Worm (Caenorhabditis elegans) whole organism, L2 larva: ENCODE results near the gene F55G11.10.

Experiments used
- C34F6.9 ChIP-seq: fragments of 150-350 bp; optimal IDR thresholded peaks from 2 replicates; lab custom pipeline; 2014; ENCODE audit warnings: missing biosample characterization, missing genetic modification characterization
- R02D3.7 ChIP-seq: fragments of 150-350 bp; optimal IDR thresholded peaks from 2 replicates; lab custom pipeline; 2014; ENCODE audit warnings: missing biosample characterization, missing genetic modification characterization
- Y55F3AM.14 ChIP-seq: fragments of 200-800 bp; sonication (Bioruptor generic); optimal IDR thresholded peaks from 2 replicates; lab custom pipeline; 2018; ENCODE audit warnings: mild to moderate bottlenecking, missing genetic modification characterization, missing compliant biosample characterization
- ZK546.5 ChIP-seq: sonication (generic microtip); optimal IDR thresholded peaks from 2 replicates; lab custom pipeline; 2017; ENCODE audit warnings: missing biosample characterization, missing genetic modification characterization
- aly-2 ChIP-seq: fragments of 150-350 bp; optimal IDR thresholded peaks from 2 replicates; lab custom pipeline; 2014; ENCODE audit warnings: missing biosample characterization, missing genetic modification characterization
- ama-1 ChIP-seq: fragments of 150-350 bp; optimal IDR thresholded peaks from 2 replicates; lab custom pipeline; 2018; ENCODE audit warnings: inconsistent platforms
- ceh-16 ChIP-seq: fragments of 150-350 bp; optimal IDR thresholded peaks from 2 replicates; lab custom pipeline; 2014; ENCODE audit warnings: missing biosample characterization, missing genetic modification characterization
- crh-2 ChIP-seq: sonication (generic microtip); optimal IDR thresholded peaks from 2 replicates; lab custom pipeline; 2017; ENCODE audit warnings: missing biosample characterization, missing genetic modification characterization
- dmd-4 ChIP-seq: sonication (generic microtip); optimal IDR thresholded peaks from 2 replicates; lab custom pipeline; 2017; ENCODE audit warnings: missing biosample characterization, missing genetic modification characterization
- egl-27 ChIP-seq: sonication (generic microtip); optimal IDR thresholded peaks from 3 replicates; lab custom pipeline; 2017; ENCODE audit warnings: missing biosample characterization, missing genetic modification reagents, missing genetic modification characterization
- elt-1 ChIP-seq: fragments of 150-350 bp; optimal IDR thresholded peaks from 2 replicates; lab custom pipeline; 2014; ENCODE audit warnings: missing biosample characterization, missing genetic modification characterization
- elt-3 ChIP-seq: sonication (generic microtip); optimal IDR thresholded peaks from 2 replicates; lab custom pipeline; 2017; ENCODE audit warnings: missing biosample characterization, missing genetic modification characterization
- fos-1 ChIP-seq: fragments of 150-350 bp; optimal IDR thresholded peaks from 2 replicates; lab custom pipeline; 2014; ENCODE audit warnings: missing biosample characterization, missing genetic modification characterization
- lin-13 ChIP-seq: fragments of 150-350 bp; optimal IDR thresholded peaks from 2 replicates; lab custom pipeline; 2014; ENCODE audit warnings: missing biosample characterization, missing genetic modification reagents, missing genetic modification characterization
- lin-39 ChIP-seq: fragments of 150-350 bp; optimal IDR thresholded peaks from 2 replicates; lab custom pipeline; 2014; ENCODE audit warnings: missing biosample characterization, missing genetic modification reagents, missing genetic modification characterization
- lsy-2 ChIP-seq, 2 experiments: fragments of 150-350 bp in 1 of 2; sonication (generic microtip) in 1 of 2; optimal IDR thresholded peaks; 2 replicates each; lab custom pipeline; 2014 to 2017; ENCODE audit warnings: missing biosample characterization in 2 of 2, missing genetic modification characterization in 2 of 2
- mab-5 ChIP-seq: fragments of 150-350 bp; optimal IDR thresholded peaks from 2 replicates; lab custom pipeline; 2014; ENCODE audit warnings: missing biosample characterization, missing genetic modification characterization
- mdl-1 ChIP-seq, 2 experiments: fragments of 150-350 bp in 1 of 2; sonication (generic microtip) in 1 of 2; optimal IDR thresholded peaks; 2 replicates each; lab custom pipeline; 2017; ENCODE audit warnings: missing biosample characterization in 2 of 2, missing genetic modification characterization in 2 of 2
- nhr-11 ChIP-seq: fragments of 150-350 bp; optimal IDR thresholded peaks from 2 replicates; lab custom pipeline; 2014; ENCODE audit warnings: missing biosample characterization, missing genetic modification characterization
- nhr-129 ChIP-seq: fragments of 150-350 bp; optimal IDR thresholded peaks from 2 replicates; lab custom pipeline; 2014; ENCODE audit warnings: missing biosample characterization, missing genetic modification characterization
- nhr-21 ChIP-seq: fragments of 150-350 bp; optimal IDR thresholded peaks from 2 replicates; lab custom pipeline; 2014; ENCODE audit warnings: missing biosample characterization, missing genetic modification characterization
- nhr-23 ChIP-seq: fragments of 150-350 bp; optimal IDR thresholded peaks from 2 replicates; lab custom pipeline; 2014; ENCODE audit warnings: missing biosample characterization, missing genetic modification reagents, missing genetic modification characterization
- nhr-237 ChIP-seq: fragments of 150-350 bp; optimal IDR thresholded peaks from 2 replicates; lab custom pipeline; 2014; ENCODE audit warnings: missing biosample characterization, missing genetic modification characterization
- nhr-25 ChIP-seq: fragments of 150-350 bp; sonication (generic microtip); optimal IDR thresholded peaks from 3 replicates; lab custom pipeline; 2014; ENCODE audit warnings: missing biosample characterization, missing genetic modification characterization
- nhr-6 ChIP-seq: fragments of 150-350 bp; optimal IDR thresholded peaks from 2 replicates; lab custom pipeline; 2014; ENCODE audit warnings: missing biosample characterization, missing genetic modification characterization
- nhr-77 ChIP-seq: fragments of 150-350 bp; optimal IDR thresholded peaks from 2 replicates; lab custom pipeline; 2014; ENCODE audit warnings: missing biosample characterization, missing genetic modification characterization
- peb-1 ChIP-seq: fragments of 150-350 bp; optimal IDR thresholded peaks from 2 replicates; lab custom pipeline; 2014; ENCODE audit warnings: missing biosample characterization, missing genetic modification characterization
- skn-1 ChIP-seq: sonication (generic microtip); optimal IDR thresholded peaks from 2 replicates; lab custom pipeline; 2017; ENCODE audit warnings: missing biosample characterization, missing genetic modification characterization
- sma-9 ChIP-seq, 2 experiments: fragments of 150-350 bp in 1 of 2; sonication (generic microtip) in 1 of 2; optimal IDR thresholded peaks; 2 replicates each; lab custom pipeline; 2014 to 2016; ENCODE audit warnings: missing genetic modification characterization in 2 of 2, mild to moderate bottlenecking in 1 of 2, missing biosample characterization in 1 of 2, missing compliant biosample characterization in 1 of 2, missing genetic modification reagents in 1 of 2, moderate library complexity in 1 of 2
- snpc-4 ChIP-seq: fragments of 150-350 bp; optimal IDR thresholded peaks from 2 replicates; lab custom pipeline; 2014; ENCODE audit warnings: missing biosample characterization, missing genetic modification characterization
- unc-39 ChIP-seq: fragments of 150-350 bp; optimal IDR thresholded peaks from 2 replicates; lab custom pipeline; 2014; ENCODE audit warnings: missing biosample characterization, missing genetic modification characterization
- unc-62 ChIP-seq: fragments of 150-350 bp; optimal IDR thresholded peaks from 2 replicates; lab custom pipeline; 2014; ENCODE audit warnings: missing biosample characterization, missing genetic modification reagents, missing genetic modification characterization
- zag-1 ChIP-seq: fragments of 150-350 bp; optimal IDR thresholded peaks from 2 replicates; lab custom pipeline; 2014; ENCODE audit warnings: missing biosample characterization, missing genetic modification characterization
- ztf-1 ChIP-seq: fragments of 200-800 bp; sonication (Bioruptor generic); conservative IDR thresholded peaks from 2 replicates; pipeline ENCODE4 v1.3.6; 2022; ENCODE audit warnings: missing genetic modification characterization, missing compliant biosample characterization
- ztf-11 ChIP-seq: sonication (generic microtip); optimal IDR thresholded peaks from 2 replicates; lab custom pipeline; 2017; ENCODE audit warnings: missing biosample characterization, missing genetic modification characterization

F55G11.10 gene

ce11 chrIV:12941254-12941653, 7.3 kb upstream of the F55G11.10 start, which contains the start of gene dod-24:
Gene dod-24 (minus strand): TSS chrIV:12941354.
- no peak for TF ChIP-seq aly-2
- no peak for TF ChIP-seq elt-3 (tag; lab: Kevin White, UChicago)

- TF ChIP-seq R02D3.7 (tag; lab: Kevin White, UChicago) (no peak), dmd-4 (tag; lab: Kevin White, UChicago) (no peak), skn-1 (tag; lab: Kevin White, UChicago) (no peak), elt-1 (tag; lab: Kevin White, UChicago) (no peak), Y55F3AM.14 (GFP tag; lab: Kevin White, UChicago) (no peak), egl-27 (tag; lab: Kevin White, UChicago) (no peak), ZK546.5 (tag; lab: Kevin White, UChicago) (no peak), nhr-21 (tag; lab: Kevin White, UChicago) (no peak), unc-62 (GFP tag; lab: Kevin White, UChicago) (no peak), elt-3 (tag; lab: Kevin White, UChicago) (no peak), lin-39 (tag; lab: Kevin White, UChicago) (no peak), lin-13 (GFP tag; lab: Kevin White, UChicago) (no peak), ama-1 (lab: Kevin White, UChicago) (no peak), crh-2 (tag; lab: Kevin White, UChicago) (no peak), nhr-25 (tag; lab: Kevin White, UChicago) (no peak), unc-39 (tag; lab: Kevin White, UChicago) (no peak), nhr-129 (no peak), fos-1 (no peak)
- TF ChIP-seq, all 48 proteins: peak for 0
Observed at ce11 chrIV:12942633-12943032, 5.9 kb upstream of the F55G11.10 start, which contains the start of gene dct-19. Gene dct-19 (plus strand): TSS chrIV:12942933.

ce11 chrIV:12946488-12946887, 2.1 kb upstream of the F55G11.10 start, which contains the start of gene F55G11.1:
Gene F55G11.1 (minus strand): TSS chrIV:12946588.
- TF ChIP-seq nhr-129, result no peak
- TF ChIP-seq ztf-1 (GFP tag; lab: Robert Waterston, UW), result no peak
- no peak for TF ChIP-seq lin-39 (tag; lab: Kevin White, UChicago)
- no peak for TF ChIP-seq nhr-11 (tag; lab: Kevin White, UChicago)
- TF ChIP-seq ZK546.5 (tag; lab: Kevin White, UChicago), result no peak
- no peak for TF ChIP-seq lsy-2 (tag; optimal IDR thresholded peaks at IDR 0.05; lab: Kevin White, UChicago)
- TF ChIP-seq snpc-4 (tag; lab: Kevin White, UChicago), result no peak
- no peak for TF ChIP-seq nhr-21 (tag; lab: Kevin White, UChicago)
- TF ChIP-seq peb-1, result no peak
- TF ChIP-seq ztf-11 (tag; lab: Kevin White, UChicago), result no peak
- TF ChIP-seq C34F6.9 (tag; lab: Kevin White, UChicago), result no peak
- no peak for TF ChIP-seq elt-3 (tag; lab: Kevin White, UChicago)
- no peak for TF ChIP-seq mdl-1 (tag; optimal IDR thresholded peaks at IDR 0.05; lab: Kevin White, UChicago)
- TF ChIP-seq zag-1 (tag; lab: Kevin White, UChicago), result no peak
- TF ChIP-seq nhr-6 (tag; lab: Kevin White, UChicago), result no peak
- TF ChIP-seq nhr-23, result no peak
- TF ChIP-seq unc-39 (tag; lab: Kevin White, UChicago), result no peak
- no peak for TF ChIP-seq sma-9 (GFP tag; optimal IDR thresholded peaks at IDR 0.05; lab: Kevin White, UChicago)
- TF ChIP-seq sma-9 (tag; optimal IDR thresholded peaks at IDR 0.05; lab: Kevin White, UChicago), result no peak
- no peak for TF ChIP-seq unc-62 (GFP tag; lab: Kevin White, UChicago)
- no peak for TF ChIP-seq lin-13 (GFP tag; lab: Kevin White, UChicago)

- TF ChIP-seq egl-27 (tag; lab: Kevin White, UChicago) (no peak), nhr-25 (tag; lab: Kevin White, UChicago) (no peak)
Observed at ce11 chrIV:12957730-12958129, 9.2 kb downstream of the F55G11.10 start, which contains the start of gene F55G11.6. Gene F55G11.6 (plus strand): TSS chrIV:12958030.

ce11 chrIV:12960136-12960535, 11.6 kb downstream of the F55G11.10 start, which contains the start of gene F55G11.7:
Gene F55G11.7 (plus strand): TSS chrIV:12960436.
- TF ChIP-seq nhr-237 (tag; lab: Kevin White, UChicago), result no peak
- TF ChIP-seq ztf-11 (tag; lab: Kevin White, UChicago), result no peak
- no peak for TF ChIP-seq sma-9 (GFP tag; optimal IDR thresholded peaks at IDR 0.05; lab: Kevin White, UChicago)
- no peak for TF ChIP-seq sma-9 (tag; optimal IDR thresholded peaks at IDR 0.05; lab: Kevin White, UChicago)
- no peak for TF ChIP-seq zag-1 (tag; lab: Kevin White, UChicago)
- no peak for TF ChIP-seq ceh-16 (tag; lab: Kevin White, UChicago)
- no peak for TF ChIP-seq dmd-4 (tag; lab: Kevin White, UChicago)
- TF ChIP-seq mab-5 (tag; lab: Kevin White, UChicago), result no peak
- TF ChIP-seq nhr-77 (tag; lab: Kevin White, UChicago), result no peak
- no peak for TF ChIP-seq R02D3.7 (tag; lab: Kevin White, UChicago)
- no peak for TF ChIP-seq nhr-11 (tag; lab: Kevin White, UChicago)
